Worm (Caenorhabditis elegans) whole organism, L2 larva: ENCODE results near the gene JC8.4.

Experiments
- C34F6.9 ChIP-seq: fragments of 150-350 bp; optimal IDR thresholded peaks from 2 replicates; lab custom pipeline; 2014; ENCODE audit warnings: missing biosample characterization, missing genetic modification characterization
- F13H6.1 ChIP-seq: sonication (generic microtip); optimal IDR thresholded peaks from 2 replicates; lab custom pipeline; 2016; ENCODE audit warnings: missing genetic modification characterization, missing compliant biosample characterization
- R02D3.7 ChIP-seq: fragments of 150-350 bp; optimal IDR thresholded peaks from 2 replicates; lab custom pipeline; 2014; ENCODE audit warnings: missing biosample characterization, missing genetic modification characterization
- Y55F3AM.14 ChIP-seq: fragments of 200-800 bp; sonication (Bioruptor generic); optimal IDR thresholded peaks from 2 replicates; lab custom pipeline; 2018; ENCODE audit warnings: mild to moderate bottlenecking, missing genetic modification characterization, missing compliant biosample characterization
- ZK546.5 ChIP-seq: sonication (generic microtip); optimal IDR thresholded peaks from 2 replicates; lab custom pipeline; 2017; ENCODE audit warnings: missing biosample characterization, missing genetic modification characterization
- alr-1 ChIP-seq: fragments of 150-350 bp; optimal IDR thresholded peaks from 2 replicates; lab custom pipeline; 2014; ENCODE audit warnings: missing biosample characterization, missing genetic modification characterization
- aly-2 ChIP-seq: fragments of 150-350 bp; optimal IDR thresholded peaks from 2 replicates; lab custom pipeline; 2014; ENCODE audit warnings: missing biosample characterization, missing genetic modification characterization
- ama-1 ChIP-seq: fragments of 150-350 bp; optimal IDR thresholded peaks from 2 replicates; lab custom pipeline; 2018; ENCODE audit warnings: inconsistent platforms
- blmp-1 ChIP-seq: sonication (generic microtip); optimal IDR thresholded peaks from 2 replicates; lab custom pipeline; 2017; ENCODE audit warnings: missing genetic modification characterization, mild to moderate bottlenecking, missing compliant biosample characterization, antibody characterized with exemption, moderate library complexity; ENCODE audit not compliant: insufficient read depth
- ceh-16 ChIP-seq: fragments of 150-350 bp; optimal IDR thresholded peaks from 2 replicates; lab custom pipeline; 2014; ENCODE audit warnings: missing biosample characterization, missing genetic modification characterization
- ceh-82 ChIP-seq: fragments of 150-350 bp; optimal IDR thresholded peaks from 2 replicates; lab custom pipeline; 2014; ENCODE audit warnings: missing biosample characterization, missing genetic modification characterization
- dmd-4 ChIP-seq: sonication (generic microtip); optimal IDR thresholded peaks from 2 replicates; lab custom pipeline; 2017; ENCODE audit warnings: missing biosample characterization, missing genetic modification characterization
- egl-27 ChIP-seq: sonication (generic microtip); optimal IDR thresholded peaks from 3 replicates; lab custom pipeline; 2017; ENCODE audit warnings: missing biosample characterization, missing genetic modification reagents, missing genetic modification characterization
- elt-1 ChIP-seq: fragments of 150-350 bp; optimal IDR thresholded peaks from 2 replicates; lab custom pipeline; 2014; ENCODE audit warnings: missing biosample characterization, missing genetic modification characterization
- elt-3 ChIP-seq: sonication (generic microtip); optimal IDR thresholded peaks from 2 replicates; lab custom pipeline; 2017; ENCODE audit warnings: missing biosample characterization, missing genetic modification characterization
- fos-1 ChIP-seq: fragments of 150-350 bp; optimal IDR thresholded peaks from 2 replicates; lab custom pipeline; 2014; ENCODE audit warnings: missing biosample characterization, missing genetic modification characterization
- gmeb-1 ChIP-seq: fragments of 150-350 bp; optimal IDR thresholded peaks from 2 replicates; lab custom pipeline; 2014; ENCODE audit warnings: missing biosample characterization, missing genetic modification characterization
- lin-11 ChIP-seq: fragments of 150-350 bp; sonication (generic microtip); optimal IDR thresholded peaks from 2 replicates; lab custom pipeline; 2014; ENCODE audit warnings: missing biosample characterization, missing genetic modification characterization, inconsistent platforms, mixed read lengths
- lin-13 ChIP-seq: fragments of 150-350 bp; optimal IDR thresholded peaks from 2 replicates; lab custom pipeline; 2014; ENCODE audit warnings: missing biosample characterization, missing genetic modification reagents, missing genetic modification characterization
- lin-39 ChIP-seq: fragments of 150-350 bp; optimal IDR thresholded peaks from 2 replicates; lab custom pipeline; 2014; ENCODE audit warnings: missing biosample characterization, missing genetic modification reagents, missing genetic modification characterization
- lsy-2 ChIP-seq, 2 experiments: fragments of 150-350 bp in 1 of 2; sonication (generic microtip) in 1 of 2; optimal IDR thresholded peaks; 2 replicates each; lab custom pipeline; 2014 to 2017; ENCODE audit warnings: missing biosample characterization in 2 of 2, missing genetic modification characterization in 2 of 2
- mbf-1 ChIP-seq: sonication (generic microtip); optimal IDR thresholded peaks from 2 replicates; lab custom pipeline; 2017; ENCODE audit warnings: missing biosample characterization, missing genetic modification characterization
- mdl-1 ChIP-seq, 2 experiments: fragments of 150-350 bp in 1 of 2; sonication (generic microtip) in 1 of 2; optimal IDR thresholded peaks; 2 replicates each; lab custom pipeline; 2017; ENCODE audit warnings: missing biosample characterization in 2 of 2, missing genetic modification characterization in 2 of 2
- nhr-10 ChIP-seq: sonication (generic microtip); optimal IDR thresholded peaks from 2 replicates; lab custom pipeline; 2017; ENCODE audit warnings: missing biosample characterization, missing genetic modification characterization
- nhr-11 ChIP-seq: fragments of 150-350 bp; optimal IDR thresholded peaks from 2 replicates; lab custom pipeline; 2014; ENCODE audit warnings: missing biosample characterization, missing genetic modification characterization
- nhr-12 ChIP-seq: fragments of 150-350 bp; optimal IDR thresholded peaks from 2 replicates; lab custom pipeline; 2014; ENCODE audit warnings: missing biosample characterization, missing genetic modification characterization
- nhr-129 ChIP-seq: fragments of 150-350 bp; optimal IDR thresholded peaks from 2 replicates; lab custom pipeline; 2014; ENCODE audit warnings: missing biosample characterization, missing genetic modification characterization
- nhr-21 ChIP-seq: fragments of 150-350 bp; optimal IDR thresholded peaks from 2 replicates; lab custom pipeline; 2014; ENCODE audit warnings: missing biosample characterization, missing genetic modification characterization
- nhr-23 ChIP-seq: fragments of 150-350 bp; optimal IDR thresholded peaks from 2 replicates; lab custom pipeline; 2014; ENCODE audit warnings: missing biosample characterization, missing genetic modification reagents, missing genetic modification characterization
- nhr-237 ChIP-seq: fragments of 150-350 bp; optimal IDR thresholded peaks from 2 replicates; lab custom pipeline; 2014; ENCODE audit warnings: missing biosample characterization, missing genetic modification characterization
- nhr-25 ChIP-seq: fragments of 150-350 bp; sonication (generic microtip); optimal IDR thresholded peaks from 3 replicates; lab custom pipeline; 2014; ENCODE audit warnings: missing biosample characterization, missing genetic modification characterization
- nhr-6 ChIP-seq: fragments of 150-350 bp; optimal IDR thresholded peaks from 2 replicates; lab custom pipeline; 2014; ENCODE audit warnings: missing biosample characterization, missing genetic modification characterization
- skn-1 ChIP-seq: sonication (generic microtip); optimal IDR thresholded peaks from 2 replicates; lab custom pipeline; 2017; ENCODE audit warnings: missing biosample characterization, missing genetic modification characterization
- sma-3 ChIP-seq: sonication (generic microtip); optimal IDR thresholded peaks from 2 replicates; lab custom pipeline; 2016; ENCODE audit warnings: missing genetic modification reagents, missing genetic modification characterization, missing compliant biosample characterization
- sma-9 ChIP-seq, 2 experiments: fragments of 150-350 bp in 1 of 2; sonication (generic microtip) in 1 of 2; optimal IDR thresholded peaks; 2 replicates each; lab custom pipeline; 2014 to 2016; ENCODE audit warnings: missing genetic modification characterization in 2 of 2, mild to moderate bottlenecking in 1 of 2, missing biosample characterization in 1 of 2, missing compliant biosample characterization in 1 of 2, missing genetic modification reagents in 1 of 2, moderate library complexity in 1 of 2
- snpc-4 ChIP-seq: fragments of 150-350 bp; optimal IDR thresholded peaks from 2 replicates; lab custom pipeline; 2014; ENCODE audit warnings: missing biosample characterization, missing genetic modification characterization
- unc-39 ChIP-seq: fragments of 150-350 bp; optimal IDR thresholded peaks from 2 replicates; lab custom pipeline; 2014; ENCODE audit warnings: missing biosample characterization, missing genetic modification characterization
- unc-55 ChIP-seq: fragments of 150-350 bp; sonication (generic microtip); optimal IDR thresholded peaks from 3 replicates; lab custom pipeline; 2014; ENCODE audit warnings: missing biosample characterization, missing genetic modification reagents, missing genetic modification characterization
- zag-1 ChIP-seq: fragments of 150-350 bp; optimal IDR thresholded peaks from 2 replicates; lab custom pipeline; 2014; ENCODE audit warnings: missing biosample characterization, missing genetic modification characterization
- ztf-1 ChIP-seq: fragments of 200-800 bp; sonication (Bioruptor generic); conservative IDR thresholded peaks from 2 replicates; pipeline ENCODE4 v1.3.6; 2022; ENCODE audit warnings: missing genetic modification characterization, missing compliant biosample characterization
- ztf-4 ChIP-seq: fragments of 150-350 bp; optimal IDR thresholded peaks from 2 replicates; lab custom pipeline; 2014; ENCODE audit warnings: missing biosample characterization, missing genetic modification characterization

Gene JC8.4

ce11 chrIV:13246961-13247360 is 3.5 kb downstream of the JC8.4 start, which contains the start of gene JC8.7:
Gene JC8.7, plus strand, starts transcription at chrIV:13247261.
- TF ChIP-seq C34F6.9 (tag; lab: Kevin White, UChicago): no peak
- no peak for TF ChIP-seq nhr-129
- TF ChIP-seq lsy-2 (tag; optimal IDR thresholded peaks at IDR 0.05; lab: Kevin White, UChicago): no peak
- TF ChIP-seq alr-1: no peak
- no peak for TF ChIP-seq gmeb-1 (tag; lab: Kevin White, UChicago)
- TF ChIP-seq fos-1 (tag; lab: Kevin White, UChicago): no peak
- TF ChIP-seq snpc-4 (tag; lab: Kevin White, UChicago): no peak
- TF ChIP-seq mdl-1 (tag; optimal IDR thresholded peaks at IDR 0.05; lab: Kevin White, UChicago): no peak

ce11 chrIV:13247780-13248179 is 4.3 kb downstream of the JC8.4 start:
- TF ChIP-seq nhr-12 (tag; lab: Kevin White, UChicago) (no peak), F13H6.1 (tag; lab: Kevin White, UChicago) (no peak), gmeb-1 (tag; lab: Kevin White, UChicago) (no peak), lin-11 (tag; lab: Kevin White, UChicago) (no peak), lin-13 (GFP tag; lab: Kevin White, UChicago) (no peak), egl-27 (tag; lab: Kevin White, UChicago) (no peak), alr-1 (no peak), blmp-1 (tag; lab: Kevin White, UChicago) (no peak), nhr-10 (no peak), Y55F3AM.14 (GFP tag; lab: Kevin White, UChicago) (no peak), C34F6.9 (tag; lab: Kevin White, UChicago) (no peak), dmd-4 (tag; lab: Kevin White, UChicago) (no peak), snpc-4 (tag; lab: Kevin White, UChicago) (no peak), elt-3 (tag; lab: Kevin White, UChicago) (no peak), elt-1 (tag; lab: Kevin White, UChicago) (no peak), nhr-23 (tag; lab: Kevin White, UChicago) (no peak), lin-39 (tag; lab: Kevin White, UChicago) (no peak), nhr-25 (tag; lab: Kevin White, UChicago) (no peak)

- no peak for TF ChIP-seq fos-1 (tag; lab: Kevin White, UChicago)
- no peak for TF ChIP-seq ZK546.5 (tag; lab: Kevin White, UChicago)
- no peak for TF ChIP-seq aly-2 (tag; lab: Kevin White, UChicago)
- no peak for TF ChIP-seq sma-3
- no peak for TF ChIP-seq Y55F3AM.14 (GFP tag; lab: Kevin White, UChicago)
- TF ChIP-seq ztf-4 (tag; lab: Kevin White, UChicago): no peak
- TF ChIP-seq unc-55: no peak
- TF ChIP-seq C34F6.9 (tag; lab: Kevin White, UChicago): no peak
- no peak for TF ChIP-seq elt-3 (tag; lab: Kevin White, UChicago)
- TF ChIP-seq dmd-4 (tag; lab: Kevin White, UChicago): no peak
These were observed 6.8 kb downstream of the JC8.4 start for ce11 chrIV:13250243-13250642.

ce11 chrIV:13252211-13252610 is 8.7 kb downstream of the JC8.4 start, which contains the start of gene ttr-51:
Gene ttr-51, minus strand, starts transcription at chrIV:13252311.
- TF ChIP-seq Y55F3AM.14 (GFP tag; lab: Kevin White, UChicago) (no peak), nhr-129 (peak; percentile 17), elt-3 (tag; lab: Kevin White, UChicago) (no peak), egl-27 (tag; lab: Kevin White, UChicago) (no peak), elt-1 (tag; lab: Kevin White, UChicago) (no peak), ceh-16 (tag; lab: Kevin White, UChicago) (no peak), sma-9 (GFP tag; optimal IDR thresholded peaks at IDR 0.05; lab: Kevin White, UChicago) (no peak), sma-9 (tag; optimal IDR thresholded peaks at IDR 0.05; lab: Kevin White, UChicago) (no peak), lsy-2 (tag; optimal IDR thresholded peaks at IDR 0.05; lab: Kevin White, UChicago) (peak in 1 of 2 experiments; percentile 1)

ce11 chrIV:13253841-13254240 is 10.4 kb downstream of the JC8.4 start, which contains the start of gene ttr-45:
Gene ttr-45, plus strand, starts transcription at chrIV:13254225.
- TF ChIP-seq F13H6.1 (tag; lab: Kevin White, UChicago) (peak; percentile 76), egl-27 (tag; lab: Kevin White, UChicago) (peak; percentile 24), ceh-82 (tag; lab: Kevin White, UChicago) (no peak), mbf-1 (tag; lab: Kevin White, UChicago) (no peak), nhr-25 (tag; lab: Kevin White, UChicago) (no peak), elt-1 (tag; lab: Kevin White, UChicago) (no peak), R02D3.7 (tag; lab: Kevin White, UChicago) (no peak), unc-55 (no peak), mdl-1 (tag; optimal IDR thresholded peaks at IDR 0.05; lab: Kevin White, UChicago) (no peak), lsy-2 (tag; optimal IDR thresholded peaks at IDR 0.05; lab: Kevin White, UChicago) (peak in 1 of 2 experiments; percentile 35), lin-39 (tag; lab: Kevin White, UChicago) (no peak), lin-11 (tag; lab: Kevin White, UChicago) (no peak), Y55F3AM.14 (GFP tag; lab: Kevin White, UChicago) (no peak), nhr-129 (peak; percentile 86), zag-1 (no peak), ama-1 (lab: Kevin White, UChicago) (no peak), nhr-10 (no peak), skn-1 (tag; lab: Kevin White, UChicago) (no peak), fos-1 (tag; lab: Kevin White, UChicago) (peak; percentile 94), ceh-16 (tag; lab: Kevin White, UChicago) (no peak), unc-39 (tag; lab: Kevin White, UChicago) (no peak), nhr-237 (tag; lab: Kevin White, UChicago) (no peak), ztf-1 (GFP tag; lab: Robert Waterston, UW) (no peak), gmeb-1 (tag; lab: Kevin White, UChicago) (peak; percentile 33), nhr-6 (no peak), nhr-21 (tag; lab: Kevin White, UChicago) (no peak), nhr-11 (tag; lab: Kevin White, UChicago) (no peak), sma-3 (peak; percentile 5)
